Worm (Caenorhabditis elegans) whole organism, mixed stage, embryonic: ENCODE results near the gene M01B2.13.
"Not testable (repeated sequence)": the region's sequence is repeated elsewhere in the genome, so short reads cannot be mapped to it uniquely, and the experiment has no call there.

Experiments
- M03D4.4 ChIP-seq: sonication (generic microtip); optimal IDR thresholded peaks from 2 replicates; lab custom pipeline; 2017; ENCODE audit warnings: mild to moderate bottlenecking, missing genetic modification characterization, missing compliant biosample characterization
- bed-3 ChIP-seq: fragments of 200-800 bp; sonication (Bioruptor generic); optimal IDR thresholded peaks from 3 replicates; lab custom pipeline; 2018; ENCODE audit warnings: mild to moderate bottlenecking, missing genetic modification characterization, moderate library complexity, missing compliant biosample characterization
- blmp-1 ChIP-seq: fragments of 150-350 bp; optimal IDR thresholded peaks from 2 replicates; lab custom pipeline; 2014; ENCODE audit warnings: missing biosample characterization, missing genetic modification characterization
- cnd-1 ChIP-seq: fragments of 200-800 bp; sonication (Bioruptor generic); optimal IDR thresholded peaks from 2 replicates; lab custom pipeline; 2018; ENCODE audit warnings: mild to moderate bottlenecking, missing genetic modification characterization, missing compliant biosample characterization
- elt-1 ChIP-seq: sonication (generic microtip); optimal IDR thresholded peaks from 2 replicates; lab custom pipeline; 2017; ENCODE audit warnings: missing genetic modification characterization, mild to moderate bottlenecking, missing compliant biosample characterization, antibody characterized with exemption, moderate library complexity, borderline replicate concordance; ENCODE audit not compliant: insufficient read depth
- elt-3 ChIP-seq: fragments of 150-350 bp; optimal IDR thresholded peaks from 2 replicates; lab custom pipeline; 2014; ENCODE audit warnings: missing biosample characterization, missing genetic modification characterization
- hlh-1 ChIP-seq: fragments of 150-350 bp; optimal IDR thresholded peaks from 2 replicates; lab custom pipeline; 2014; ENCODE audit warnings: missing biosample characterization, missing genetic modification reagents, missing genetic modification characterization
- lin-13 ChIP-seq: fragments of 150-350 bp; optimal IDR thresholded peaks from 2 replicates; lab custom pipeline; 2014; ENCODE audit warnings: missing biosample characterization, missing genetic modification characterization
- lsy-2 ChIP-seq: fragments of 150-350 bp; optimal IDR thresholded peaks from 2 replicates; lab custom pipeline; 2014; ENCODE audit warnings: missing biosample characterization, missing genetic modification characterization
- mab-5 ChIP-seq: fragments of 150-350 bp; optimal IDR thresholded peaks from 2 replicates; lab custom pipeline; 2014; ENCODE audit warnings: missing biosample characterization, missing genetic modification characterization
- nhr-28 ChIP-seq: fragments of 150-350 bp; optimal IDR thresholded peaks from 2 replicates; lab custom pipeline; 2014; ENCODE audit warnings: missing biosample characterization, missing genetic modification characterization
- nhr-76 ChIP-seq: sonication (generic microtip); optimal IDR thresholded peaks from 2 replicates; lab custom pipeline; 2017; ENCODE audit warnings: missing biosample characterization, missing genetic modification characterization
- pha-4 ChIP-seq: fragments of 150-350 bp; optimal IDR thresholded peaks from 2 replicates; lab custom pipeline; 2018; ENCODE audit warnings: missing biosample characterization, missing genetic modification reagents, missing genetic modification characterization
- sem-2 ChIP-seq: fragments of 200-800 bp; sonication (Bioruptor generic); optimal IDR thresholded peaks from 2 replicates; lab custom pipeline; 2018; ENCODE audit warnings: mild to moderate bottlenecking, missing genetic modification characterization, missing compliant biosample characterization
- snpc-4 ChIP-seq: fragments of 150-350 bp; optimal IDR thresholded peaks from 2 replicates; lab custom pipeline; 2014; ENCODE audit warnings: missing biosample characterization, missing genetic modification characterization
- sptf-1 ChIP-seq: sonication (generic microtip); optimal IDR thresholded peaks from 2 replicates; lab custom pipeline; 2017; ENCODE audit warnings: mild to moderate bottlenecking, missing genetic modification characterization, moderate library complexity, missing compliant biosample characterization
- tbx-8 ChIP-seq: fragments of 200-800 bp; sonication (Bioruptor generic); optimal IDR thresholded peaks from 2 replicates; lab custom pipeline; 2018; ENCODE audit warnings: mild to moderate bottlenecking, missing genetic modification characterization, moderate library complexity, missing compliant biosample characterization
- zip-8 ChIP-seq: fragments of 150-350 bp; optimal IDR thresholded peaks from 2 replicates; lab custom pipeline; 2014; ENCODE audit warnings: missing biosample characterization, missing genetic modification characterization

Gene M01B2.13

ce11 chrV:15216705-15217104 is 49.0 kb downstream of the M01B2.13 start, which contains the start of gene sri-25:
TSS of gene sri-25 (plus strand) at chrV:15217005.
- TF ChIP-seq bed-3 (GFP tag; lab: Kevin White, UChicago), result no peak
- no peak for TF ChIP-seq blmp-1 (tag; lab: Kevin White, UChicago)
- no peak for TF ChIP-seq zip-8
- no peak for TF ChIP-seq M03D4.4 (tag; lab: Kevin White, UChicago)
- no peak for TF ChIP-seq elt-3 (tag; lab: Kevin White, UChicago)
- no peak for TF ChIP-seq sptf-1
- TF ChIP-seq sem-2, result no peak
- TF ChIP-seq lsy-2 (tag; lab: Kevin White, UChicago), result no peak
- TF ChIP-seq tbx-8 (GFP tag; lab: Kevin White, UChicago), result no peak
- no peak for TF ChIP-seq elt-1 (tag; lab: Kevin White, UChicago)
- no peak for TF ChIP-seq pha-4 (tag; lab: Kevin White, UChicago)
- TF ChIP-seq lin-13 (tag; lab: Kevin White, UChicago), result no peak
- TF ChIP-seq mab-5, result no peak
- no peak for TF ChIP-seq hlh-1 (tag; lab: Kevin White, UChicago)
- TF ChIP-seq nhr-28 (tag; lab: Kevin White, UChicago), result no peak
- no peak for TF ChIP-seq snpc-4 (tag; lab: Kevin White, UChicago)
- no peak for TF ChIP-seq cnd-1 (tag; lab: Kevin White, UChicago)

- not testable (repeated sequence) for TF ChIP-seq sptf-1; nhr-76 (tag; lab: Kevin White, UChicago); mab-5
These were observed 50.5 kb downstream of the M01B2.13 start, which contains the start of gene sri-26 for ce11 chrV:15215175-15215574. TSS of gene sri-26 (plus strand) at chrV:15215475.
